Worm (Caenorhabditis elegans) whole organism, late embryonic: ENCODE measurements around the gene R10D12.13.

Experiments
- F13H6.1 ChIP-seq: sonication (generic microtip); optimal IDR thresholded peaks from 2 replicates; lab custom pipeline; 2016; ENCODE audit warnings: missing genetic modification characterization, missing compliant biosample characterization
- ceh-18 ChIP-seq: sonication (generic microtip); optimal IDR thresholded peaks from 2 replicates; lab custom pipeline; 2016; ENCODE audit warnings: missing genetic modification characterization, missing compliant biosample characterization
- dve-1 ChIP-seq: sonication (generic microtip); optimal IDR thresholded peaks from 2 replicates; lab custom pipeline; 2017; ENCODE audit warnings: antibody characterized with exemption, mild to moderate bottlenecking, missing genetic modification characterization, missing compliant biosample characterization
- ets-4 ChIP-seq: sonication (generic microtip); optimal IDR thresholded peaks from 2 replicates; lab custom pipeline; 2016; ENCODE audit warnings: missing genetic modification characterization, missing compliant biosample characterization
- hlh-30 ChIP-seq: sonication (generic microtip); optimal IDR thresholded peaks from 2 replicates; lab custom pipeline; 2017; ENCODE audit warnings: antibody characterized with exemption, missing genetic modification characterization, missing compliant biosample characterization; ENCODE audit not compliant: insufficient read depth
- hlh-6 ChIP-seq: sonication (generic microtip); optimal IDR thresholded peaks from 2 replicates; lab custom pipeline; 2016; ENCODE audit warnings: missing genotype, missing genetic modification characterization, missing compliant biosample characterization
- mec-3 ChIP-seq: sonication (generic microtip); optimal IDR thresholded peaks from 2 replicates; lab custom pipeline; 2016; ENCODE audit warnings: borderline replicate concordance, missing genetic modification characterization, missing compliant biosample characterization
- nfya-1 ChIP-seq: sonication (generic microtip); optimal IDR thresholded peaks from 2 replicates; lab custom pipeline; 2017; ENCODE audit warnings: missing genetic modification characterization, mild to moderate bottlenecking, missing compliant biosample characterization, antibody characterized with exemption, moderate library complexity
- odd-2 ChIP-seq: sonication (generic microtip); optimal IDR thresholded peaks from 2 replicates; lab custom pipeline; 2017; ENCODE audit warnings: antibody characterized with exemption, mild to moderate bottlenecking, missing genetic modification characterization, missing compliant biosample characterization
- pag-3 ChIP-seq: sonication (generic microtip); optimal IDR thresholded peaks from 2 replicates; lab custom pipeline; 2016; ENCODE audit warnings: missing compliant biosample characterization, missing genetic modification characterization, borderline replicate concordance
- pqm-1 ChIP-seq: sonication (generic microtip); optimal IDR thresholded peaks from 2 replicates; lab custom pipeline; 2016; ENCODE audit warnings: missing genetic modification characterization, missing compliant biosample characterization
- tbx-2 ChIP-seq: sonication (generic microtip); optimal IDR thresholded peaks from 2 replicates; lab custom pipeline; 2016; ENCODE audit warnings: missing genetic modification characterization, missing compliant biosample characterization

ce11 chrV:13992485-13992884 lies 30.3 kb downstream of the R10D12.13 start, which contains the start of gene droe-4:
- TF ChIP-seq dve-1 (tag; lab: Kevin White, UChicago) (no peak), F13H6.1 (no peak), odd-2 (tag; lab: Kevin White, UChicago) (no peak), pqm-1 (no peak), ceh-18 (no peak), pag-3 (tag; lab: Kevin White, UChicago) (no peak), mec-3 (tag; lab: Kevin White, UChicago) (no peak), tbx-2 (tag; lab: Kevin White, UChicago) (no peak), hlh-6 (tag; lab: Kevin White, UChicago) (no peak), nfya-1 (tag; lab: Kevin White, UChicago) (no peak), hlh-30 (tag; lab: Kevin White, UChicago) (no peak), ets-4 (no peak)
